Worm (Caenorhabditis elegans): ENCODE results near the gene T04A6.1.
A peak's percentile ranks its signal among the peaks of the same experiment; 100 is the strongest.

ce11 chrIII:7643084-7643483, 26.8 kb downstream of the T04A6.1 start, which contains the start of gene upp-1:
- TF ChIP-seq unc-62 (GFP tag; optimal IDR thresholded peaks at IDR 0.05) (no peak), nhr-12 (tag; optimal IDR thresholded peaks at IDR 0.05) (no peak), egl-27 (tag; optimal IDR thresholded peaks at IDR 0.05) (no peak), mbf-1 (tag; optimal IDR thresholded peaks at IDR 0.05) (no peak), nhr-129 (tag; optimal IDR thresholded peaks at IDR 0.05) (peak; percentile 39), fos-1 (tag; optimal IDR thresholded peaks at IDR 0.05) (no peak), F13H6.1 (tag; optimal IDR thresholded peaks at IDR 0.05) (no peak), ztf-11 (tag; optimal IDR thresholded peaks at IDR 0.05) (no peak), zag-1 (tag; optimal IDR thresholded peaks at IDR 0.05) (no peak), lin-39 (tag; optimal IDR thresholded peaks at IDR 0.05) (no peak), nhr-10 (tag; optimal IDR thresholded peaks at IDR 0.05) (no peak), R02D3.7 (tag; optimal IDR thresholded peaks at IDR 0.05) (no peak), unc-39 (tag; optimal IDR thresholded peaks at IDR 0.05) (no peak)
